Worm (Caenorhabditis elegans) whole organism, L1 larva: ENCODE measurements around the gene efk-1.
A peak's percentile ranks its signal among the peaks of the same experiment; 100 is the strongest.

Experiments
- C04F5.9 ChIP-seq: sonication (generic microtip); optimal IDR thresholded peaks from 2 replicates; lab custom pipeline; 2016; ENCODE audit warnings: missing genetic modification characterization, missing compliant biosample characterization
- C34B4.2 ChIP-seq: sonication (generic microtip); optimal IDR thresholded peaks from 2 replicates; lab custom pipeline; 2017; ENCODE audit warnings: mild to moderate bottlenecking, missing genetic modification characterization, missing compliant biosample characterization
- Y116A8C.19 ChIP-seq: sonication (generic microtip); optimal IDR thresholded peaks from 2 replicates; lab custom pipeline; 2016; ENCODE audit warnings: missing compliant biosample characterization, missing genetic modification characterization, borderline replicate concordance
- alr-1 ChIP-seq: fragments of 200-800 bp; sonication (Bioruptor generic); optimal IDR thresholded peaks from 2 replicates; lab custom pipeline; 2018; ENCODE audit warnings: borderline replicate concordance, mild to moderate bottlenecking, missing genetic modification characterization, missing compliant biosample characterization
- ama-1 ChIP-seq: fragments of 150-350 bp; optimal IDR thresholded peaks from 2 replicates; lab custom pipeline; 2014
- ceh-8 ChIP-seq: fragments of 200-800 bp; sonication (Bioruptor generic); optimal IDR thresholded peaks from 2 replicates; lab custom pipeline; 2018; ENCODE audit warnings: mild to moderate bottlenecking, missing genetic modification characterization, moderate library complexity, missing compliant biosample characterization
- ceh-88 ChIP-seq: fragments of 200-800 bp; sonication (Bioruptor generic); IDR thresholded peaks from 2 replicates; pipeline ENCODE4 v1.3.6; 2022; ENCODE audit warnings: missing genetic modification characterization, missing compliant biosample characterization
- ceh-90 ChIP-seq: sonication (generic microtip); optimal IDR thresholded peaks from 2 replicates; lab custom pipeline; 2016; ENCODE audit warnings: missing genetic modification characterization, missing compliant biosample characterization
- efl-1 ChIP-seq, 4 experiments: fragments of 150-350 bp; optimal IDR thresholded peaks in 3 of 4; peaks in 1 of 4; 1 replicate in 1 of 4; 2 replicates in 3 of 4; lab custom pipeline; 2014; ENCODE audit warnings: missing biosample characterization in 2 of 4, missing genetic modification characterization in 2 of 4, missing genetic modification reagents in 2 of 4
- efl-3 ChIP-seq: fragments of 200-800 bp; sonication (Bioruptor generic); optimal IDR thresholded peaks from 2 replicates; lab custom pipeline; 2018; ENCODE audit warnings: mild to moderate bottlenecking, missing genetic modification characterization, missing compliant biosample characterization
- elt-2 ChIP-seq: sonication (generic microtip); optimal IDR thresholded peaks from 2 replicates; lab custom pipeline; 2016; ENCODE audit warnings: missing genetic modification characterization, mild to moderate bottlenecking, inconsistent platforms, missing compliant biosample characterization, missing genetic modification reagents
- elt-3 ChIP-seq, 6 experiments: fragments of 150-350 bp in 1 of 6; sonication (generic microtip); optimal IDR thresholded peaks; 2 replicates each; lab custom pipeline; 2017 to 2018; ENCODE audit warnings: missing biosample characterization in 6 of 6, missing genetic modification characterization in 6 of 6, inconsistent platforms in 1 of 6
- fkh-8 ChIP-seq: sonication (generic microtip); optimal IDR thresholded peaks from 2 replicates; lab custom pipeline; 2016; ENCODE audit warnings: mild to moderate bottlenecking, missing genetic modification characterization, missing compliant biosample characterization
- fos-1 ChIP-seq: fragments of 150-350 bp; optimal IDR thresholded peaks from 2 replicates; lab custom pipeline; 2014; ENCODE audit warnings: missing biosample characterization, missing genetic modification characterization
- grh-1 ChIP-seq: fragments of 200-800 bp; sonication (Bioruptor generic); IDR thresholded peaks from 2 replicates; pipeline ENCODE4 v1.3.6; 2022; ENCODE audit warnings: missing genetic modification reagents, missing genetic modification characterization, missing compliant biosample characterization
- hlh-17 ChIP-seq: fragments of 200-800 bp; sonication (Bioruptor generic); optimal IDR thresholded peaks from 2 replicates; lab custom pipeline; 2018; ENCODE audit warnings: missing genetic modification characterization, mild to moderate bottlenecking, missing compliant biosample characterization, moderate library complexity, borderline replicate concordance
- isw-1 ChIP-seq: fragments of 200-800 bp; sonication (Bioruptor generic); IDR thresholded peaks from 2 replicates; pipeline ENCODE4 v1.3.6; 2022; ENCODE audit warnings: missing genetic modification characterization, missing compliant biosample characterization
- jun-1 ChIP-seq: fragments of 150-350 bp; optimal IDR thresholded peaks from 2 replicates; lab custom pipeline; 2014; ENCODE audit warnings: missing biosample characterization, missing genetic modification reagents, missing genetic modification characterization
- lin-35 ChIP-seq, 2 experiments: fragments of 150-350 bp; optimal IDR thresholded peaks; 2 replicates each; lab custom pipeline; 2014; ENCODE audit warnings: missing biosample characterization in 2 of 2, missing genetic modification characterization in 2 of 2, missing genetic modification reagents in 2 of 2
- lir-3 ChIP-seq: sonication (generic microtip); optimal IDR thresholded peaks from 2 replicates; lab custom pipeline; 2016; ENCODE audit warnings: mild to moderate bottlenecking, missing genetic modification characterization, moderate library complexity, missing compliant biosample characterization; ENCODE audit not compliant: poor library complexity
- lsy-2 ChIP-seq, 2 experiments: fragments of 150-350 bp; optimal IDR thresholded peaks; 2 replicates each; lab custom pipeline; 2014; ENCODE audit warnings: missing biosample characterization in 2 of 2, missing genetic modification characterization in 2 of 2
- mdl-1 ChIP-seq, 2 experiments: fragments of 150-350 bp; optimal IDR thresholded peaks; 2 replicates each; lab custom pipeline; 2014 to 2017; ENCODE audit warnings: missing biosample characterization in 2 of 2, missing genetic modification characterization in 2 of 2, inconsistent platforms in 1 of 2
- mep-1 ChIP-seq: fragments of 150-350 bp; optimal IDR thresholded peaks from 2 replicates; lab custom pipeline; 2014; ENCODE audit warnings: missing biosample characterization, missing genetic modification characterization
- nhr-12 ChIP-seq: sonication (generic microtip); optimal IDR thresholded peaks from 2 replicates; lab custom pipeline; 2017; ENCODE audit warnings: missing biosample characterization, missing genetic modification characterization
- nhr-20 ChIP-seq: sonication (generic microtip); optimal IDR thresholded peaks from 2 replicates; lab custom pipeline; 2016; ENCODE audit warnings: mild to moderate bottlenecking, missing genetic modification characterization, missing compliant biosample characterization
- nhr-237 ChIP-seq: fragments of 150-350 bp; optimal IDR thresholded peaks from 2 replicates; lab custom pipeline; 2014; ENCODE audit warnings: missing biosample characterization, missing genetic modification characterization
- nhr-28 ChIP-seq: fragments of 150-350 bp; optimal IDR thresholded peaks from 2 replicates; lab custom pipeline; 2014; ENCODE audit warnings: missing biosample characterization, missing genetic modification characterization
- nhr-71 ChIP-seq: sonication (generic microtip); optimal IDR thresholded peaks from 2 replicates; lab custom pipeline; 2016; ENCODE audit warnings: mild to moderate bottlenecking, missing genetic modification characterization, moderate library complexity, missing compliant biosample characterization
- nhr-76 ChIP-seq: sonication (generic microtip); optimal IDR thresholded peaks from 2 replicates; lab custom pipeline; 2017; ENCODE audit warnings: missing biosample characterization, missing genetic modification characterization
- nhr-77 ChIP-seq: fragments of 150-350 bp; optimal IDR thresholded peaks from 2 replicates; lab custom pipeline; 2014; ENCODE audit warnings: missing biosample characterization, missing genetic modification characterization
- pag-3 ChIP-seq: sonication (generic microtip); optimal IDR thresholded peaks from 2 replicates; lab custom pipeline; 2017; ENCODE audit warnings: missing genetic modification characterization, mild to moderate bottlenecking, missing compliant biosample characterization, antibody characterized with exemption, borderline replicate concordance; ENCODE audit not compliant: insufficient read depth
- pqm-1 ChIP-seq: sonication (generic microtip); optimal IDR thresholded peaks from 3 replicates; lab custom pipeline; 2017; ENCODE audit warnings: missing biosample characterization, missing genetic modification characterization
- skn-1 ChIP-seq: fragments of 150-350 bp; optimal IDR thresholded peaks from 2 replicates; lab custom pipeline; 2014; ENCODE audit warnings: missing biosample characterization, missing genetic modification characterization
- snu-23 ChIP-seq: sonication (generic microtip); optimal IDR thresholded peaks from 2 replicates; lab custom pipeline; 2016; ENCODE audit warnings: missing genetic modification characterization, missing compliant biosample characterization
- sptf-1 ChIP-seq: fragments of 150-350 bp; optimal IDR thresholded peaks from 2 replicates; lab custom pipeline; 2014; ENCODE audit warnings: missing biosample characterization, missing genetic modification characterization
- swsn-7 ChIP-seq: sonication (generic microtip); optimal IDR thresholded peaks from 2 replicates; lab custom pipeline; 2016; ENCODE audit warnings: missing genetic modification characterization, missing compliant biosample characterization
- xbp-1 ChIP-seq: sonication (generic microtip); optimal IDR thresholded peaks from 2 replicates; lab custom pipeline; 2016; ENCODE audit warnings: missing genetic modification characterization, missing compliant biosample characterization
- zip-4 ChIP-seq: fragments of 200-800 bp; sonication (Bioruptor generic); optimal IDR thresholded peaks from 2 replicates; lab custom pipeline; 2018; ENCODE audit warnings: mild to moderate bottlenecking, missing genetic modification characterization, moderate library complexity, missing compliant biosample characterization
- ztf-4 ChIP-seq: fragments of 150-350 bp; optimal IDR thresholded peaks from 2 replicates; lab custom pipeline; 2014; ENCODE audit warnings: missing biosample characterization, missing genetic modification characterization

The efk-1 gene

DNA sequence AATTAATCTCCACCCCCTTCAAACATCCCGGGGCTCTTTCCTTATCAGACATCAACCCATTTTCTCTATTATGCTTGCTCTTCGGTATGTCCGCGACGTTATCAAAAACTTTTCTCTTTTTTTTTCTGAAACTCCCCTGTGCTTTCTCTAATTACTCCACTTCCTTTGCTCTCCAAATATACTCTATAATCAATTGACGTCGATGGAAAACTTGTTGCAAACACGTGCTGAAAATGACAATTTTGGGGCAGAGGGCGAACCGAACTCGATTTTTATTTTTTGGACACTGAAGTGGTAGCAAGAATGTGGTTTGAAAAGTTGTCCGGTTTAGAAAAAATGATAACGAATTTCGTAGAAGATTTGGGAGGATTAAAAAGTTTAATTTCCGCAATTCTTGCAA is 10.7 kb upstream of the efk-1 start:
- TF ChIP-seq isw-1 (GFP tag; lab: Robert Waterston, UW) (no peak), nhr-77 (tag; lab: Kevin White, UChicago) (no peak), nhr-20 (peak; percentile 44), fkh-8 (no peak), jun-1 (tag; lab: Kevin White, UChicago) (no peak), nhr-28 (no peak), ztf-4 (tag; lab: Kevin White, UChicago) (no peak), zip-4 (no peak), lir-3 (tag; lab: Kevin White, UChicago) (no peak), efl-1 (optimal IDR thresholded peaks at IDR 0.05; lab: Kevin White, UChicago) (no peak), efl-1 (GFP tag; optimal IDR thresholded peaks at IDR 0.05 in 1 of 2; lab: Kevin White, UChicago) (peak in 1 of 2 experiments; percentile 76), lin-35 (GFP tag; optimal IDR thresholded peaks at IDR 0.05; lab: Kevin White, UChicago) (peak in 1 of 2 experiments; percentile 5), nhr-76 (tag; lab: Kevin White, UChicago) (no peak), elt-3 (tag; optimal IDR thresholded peaks at IDR 0.05; lab: Kevin White, UChicago) (no peak), elt-2 (tag; lab: Kevin White, UChicago) (peak; percentile 95), pag-3 (tag; lab: Kevin White, UChicago) (no peak), hlh-17 (GFP tag; lab: Kevin White, UChicago) (no peak), grh-1 (GFP tag; lab: Robert Waterston, UW) (no peak), nhr-71 (tag; lab: Kevin White, UChicago) (peak; percentile 21), ceh-88 (GFP tag; lab: Robert Waterston, UW) (no peak), skn-1 (tag; lab: Kevin White, UChicago) (no peak), swsn-7 (no peak), C34B4.2 (no peak), Y116A8C.19 (tag; lab: Kevin White, UChicago) (no peak), mdl-1 (tag; optimal IDR thresholded peaks at IDR 0.05; lab: Kevin White, UChicago) (peak in 1 of 2 experiments; percentile 49), xbp-1 (no peak), nhr-237 (tag; lab: Kevin White, UChicago) (no peak), C04F5.9 (tag; lab: Kevin White, UChicago) (no peak)

- no peak for TF ChIP-seq ama-1 (lab: Kevin White, UChicago)
- no peak for TF ChIP-seq mdl-1 (tag; optimal IDR thresholded peaks at IDR 0.05; lab: Kevin White, UChicago)
- no peak for TF ChIP-seq pqm-1
- TF ChIP-seq lsy-2 (tag; optimal IDR thresholded peaks at IDR 0.05; lab: Kevin White, UChicago): no peak
- no peak for TF ChIP-seq nhr-12 (tag; lab: Kevin White, UChicago)
- TF ChIP-seq sptf-1 (tag; lab: Kevin White, UChicago): no peak
- no peak for TF ChIP-seq mep-1 (tag; lab: Kevin White, UChicago)
- no peak for TF ChIP-seq ceh-8 (GFP tag; lab: Kevin White, UChicago)
- no peak for TF ChIP-seq snu-23 (GFP tag; lab: Kevin White, UChicago)
- no peak for TF ChIP-seq nhr-76 (tag; lab: Kevin White, UChicago)
- TF ChIP-seq ceh-90: no peak
- TF ChIP-seq, all 84 proteins: peak for 0
Measured at ce11 chrIII:6178586-6178985, 10.2 kb upstream of the efk-1 start, which contains the start of gene F42A10.7. Gene F42A10.7, minus strand, starts transcription at chrIII:6178686.

- TF ChIP-seq nhr-20: no peak
- no peak for TF ChIP-seq ceh-88 (GFP tag; lab: Robert Waterston, UW)
- TF ChIP-seq elt-2 (tag; lab: Kevin White, UChicago): peak; percentile 33
Measured at ce11 chrIII:6177631-6178030, 9.3 kb upstream of the efk-1 start.

DNA sequence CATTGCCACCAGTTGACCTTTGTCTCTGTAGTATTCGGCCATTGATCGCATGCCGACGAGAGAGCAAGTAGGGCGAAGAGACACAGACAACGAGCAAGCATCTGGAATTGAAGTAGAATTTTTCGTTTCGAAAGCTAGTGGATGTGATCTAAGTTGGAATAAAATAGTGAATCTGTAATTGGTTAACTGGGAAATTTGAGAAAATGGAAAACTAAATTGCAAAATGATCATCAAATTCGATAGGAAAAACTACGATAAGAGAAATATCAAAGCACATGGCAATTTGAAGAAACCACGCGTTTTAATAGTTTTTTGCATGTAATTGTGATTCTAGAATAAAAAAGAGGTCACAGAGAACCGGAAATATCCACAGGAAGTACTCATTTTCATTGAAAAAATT is 8.4 kb upstream of the efk-1 start, which contains the start of gene F42A10.6:
F42A10.6 (minus strand) TSS at position 101 of the 400 bp plus-strand sequence.
- TF ChIP-seq efl-3 (GFP tag; lab: Kevin White, UChicago) (no peak), fos-1 (tag; lab: Kevin White, UChicago) (no peak), alr-1 (tag; lab: Kevin White, UChicago) (no peak)
